Fruit fly (Drosophila melanogaster) whole organism, wandering third instar larva: Measurements from ENCODE around the gene CG6356.

Source experiments
- Abd-B ChIP-seq: fragments of >200 bp; optimal IDR thresholded peaks from 2 replicates; lab custom pipeline; 2017; ENCODE audit warnings: missing biosample characterization, missing genetic modification characterization
- CG32264 ChIP-seq: fragments of 200-800 bp; sonication (Bioruptor generic); optimal IDR thresholded peaks from 2 replicates; lab custom pipeline; 2016; ENCODE audit warnings: missing biosample characterization, missing genetic modification characterization
- CG9705 ChIP-seq: fragments of 200-800 bp; sonication (Bioruptor generic); optimal IDR thresholded peaks from 2 replicates; lab custom pipeline; 2018; ENCODE audit warnings: missing biosample characterization, mild to moderate bottlenecking, missing genetic modification characterization
- CrebA ChIP-seq: fragments of 200-800 bp; sonication (Bioruptor generic); optimal IDR thresholded peaks from 2 replicates; lab custom pipeline; 2016; ENCODE audit warnings: missing biosample characterization, mild to moderate bottlenecking, missing genetic modification characterization, borderline replicate concordance
- Dfd ChIP-seq: fragments of >200 bp; optimal IDR thresholded peaks from 2 replicates; lab custom pipeline; 2017; ENCODE audit warnings: missing biosample characterization, missing genetic modification characterization
- Dif ChIP-seq: fragments of 200-275, 200-300 bp; sonication (Bioruptor generic); optimal IDR thresholded peaks from 2 replicates; lab custom pipeline; 2018; ENCODE audit warnings: missing biosample characterization, missing genetic modification characterization; ENCODE audit not compliant: partially characterized antibody
- GATAd ChIP-seq: sonication (Bioruptor generic); optimal IDR thresholded peaks from 2 replicates; lab custom pipeline; 2016; ENCODE audit warnings: missing biosample characterization, missing genetic modification characterization
- HLH106 ChIP-seq: fragments of 200-800 bp; optimal IDR thresholded peaks from 3 replicates; lab custom pipeline; 2019; ENCODE audit warnings: missing biosample characterization, mild to moderate bottlenecking, missing genetic modification characterization, moderate library complexity
- Hnf4 ChIP-seq: fragments of 200-800 bp; sonication (Bioruptor generic); optimal IDR thresholded peaks from 2 replicates; lab custom pipeline; 2016; ENCODE audit warnings: missing biosample characterization, mild to moderate bottlenecking, missing genetic modification characterization
- Hr78 ChIP-seq: fragments of >200 bp; optimal IDR thresholded peaks from 2 replicates; lab custom pipeline; 2017; ENCODE audit warnings: missing biosample characterization, missing genetic modification characterization
- Hr83 ChIP-seq: fragments of 200-300 bp; sonication (Bioruptor generic); optimal IDR thresholded peaks from 2 replicates; lab custom pipeline; 2016; ENCODE audit warnings: missing biosample characterization, mild to moderate bottlenecking, missing genetic modification characterization, moderate library complexity; ENCODE audit not compliant: poor library complexity, severe bottlenecking
- Jra ChIP-seq: sonication (Bioruptor generic); optimal IDR thresholded peaks from 2 replicates; lab custom pipeline; 2016; ENCODE audit warnings: missing biosample characterization, missing genetic modification characterization
- Mio ChIP-seq: sonication (Bioruptor generic); optimal IDR thresholded peaks from 2 replicates; lab custom pipeline; 2016; ENCODE audit warnings: missing biosample characterization, missing genetic modification characterization
- Myc ChIP-seq: fragments of >200 bp; optimal IDR thresholded peaks from 2 replicates; lab custom pipeline; 2017
- N ChIP-seq: fragments of >200 bp; optimal IDR thresholded peaks from 2 replicates; lab custom pipeline; 2018; ENCODE audit warnings: missing biosample characterization, missing external identifiers, missing genetic modification characterization
- OdsH ChIP-seq: fragments of 200-800 bp; sonication (Bioruptor generic); optimal IDR thresholded peaks from 2 replicates; lab custom pipeline; 2016; ENCODE audit warnings: missing biosample characterization, mild to moderate bottlenecking, missing genetic modification characterization
- Rel ChIP-seq, 2 experiments: fragments of 200-800 bp; sonication (Bioruptor generic) in 1 of 2; optimal IDR thresholded peaks; 2 replicates in 1 of 2; 3 replicates in 1 of 2; lab custom pipeline; 2016 to 2019; ENCODE audit warnings: mild to moderate bottlenecking in 2 of 2, missing biosample characterization in 2 of 2, missing genetic modification characterization in 2 of 2, moderate library complexity in 1 of 2
- Sp1 ChIP-seq: fragments of 200-800 bp; sonication (Bioruptor generic); optimal IDR thresholded peaks from 3 replicates; lab custom pipeline; 2019; ENCODE audit warnings: missing biosample characterization, mild to moderate bottlenecking, missing genetic modification characterization, moderate library complexity
- Vsx2 ChIP-seq: fragments of 200-300, 225-300 bp; sonication (Bioruptor generic); optimal IDR thresholded peaks from 2 replicates; lab custom pipeline; 2018; ENCODE audit warnings: missing biosample characterization, missing genetic modification characterization; ENCODE audit not compliant: partially characterized antibody
- br ChIP-seq: fragments of 200-800 bp; sonication (Bioruptor generic); optimal IDR thresholded peaks from 2 replicates; lab custom pipeline; 2016; ENCODE audit warnings: missing biosample characterization, missing genetic modification characterization
- brk ChIP-seq: fragments of 200-800 bp; sonication (Bioruptor generic); optimal IDR thresholded peaks from 2 replicates; lab custom pipeline; 2016; ENCODE audit warnings: missing biosample characterization, mild to moderate bottlenecking, missing genetic modification characterization
- dl ChIP-seq, 2 experiments: fragments of 175-275, 200-275 bp in 1 of 2; fragments of 200-275 bp in 1 of 2; sonication (Bioruptor generic); optimal IDR thresholded peaks; lab custom pipeline; 2018; ENCODE audit warnings: mild to moderate bottlenecking in 2 of 2, missing biosample characterization in 2 of 2, missing genetic modification characterization in 2 of 2, moderate library complexity in 2 of 2; ENCODE audit not compliant: partially characterized antibody in 2 of 2, insufficient read depth in 1 of 2
- dmrt93B ChIP-seq: fragments of 200-800 bp; sonication (Bioruptor generic); optimal IDR thresholded peaks from 2 replicates; lab custom pipeline; 2018; ENCODE audit warnings: missing biosample characterization, mild to moderate bottlenecking, missing genetic modification characterization
- dsf ChIP-seq: sonication (Bioruptor generic); optimal IDR thresholded peaks from 2 replicates; lab custom pipeline; 2016; ENCODE audit warnings: missing biosample characterization, missing genetic modification characterization, borderline replicate concordance
- ey ChIP-seq: fragments of 200-800 bp; sonication (Bioruptor generic); optimal IDR thresholded peaks from 2 replicates; lab custom pipeline; 2016; ENCODE audit warnings: missing biosample characterization, missing genetic modification characterization
- foxo ChIP-seq, 2 experiments: fragments of 200-800 bp; sonication (Bioruptor generic); optimal IDR thresholded peaks; 2 replicates in 1 of 2; 3 replicates in 1 of 2; lab custom pipeline; 2016 to 2017; ENCODE audit warnings: missing biosample characterization in 2 of 2, missing genetic modification characterization in 2 of 2
- fru ChIP-seq: fragments of 200-800 bp; sonication (Bioruptor generic); optimal IDR thresholded peaks from 3 replicates; lab custom pipeline; 2016; ENCODE audit warnings: missing biosample characterization, mild to moderate bottlenecking, missing genetic modification characterization
- h ChIP-seq: fragments of 200-800 bp; sonication (Bioruptor generic); optimal IDR thresholded peaks from 3 replicates; lab custom pipeline; 2016; ENCODE audit warnings: missing biosample characterization, mild to moderate bottlenecking, missing genetic modification characterization
- jim ChIP-seq: fragments of 175-275, 200-325 bp; sonication (Bioruptor generic); optimal IDR thresholded peaks from 2 replicates; lab custom pipeline; 2016; ENCODE audit warnings: missing biosample characterization, mild to moderate bottlenecking, missing genetic modification characterization
- lola ChIP-seq: fragments of >200 bp; optimal IDR thresholded peaks from 2 replicates; lab custom pipeline; 2017; ENCODE audit warnings: missing biosample characterization, missing genetic modification characterization
- pan ChIP-seq: fragments of >200 bp; optimal IDR thresholded peaks from 2 replicates; lab custom pipeline; 2017
- psq ChIP-seq: fragments of 200-800 bp; sonication (Bioruptor generic); optimal IDR thresholded peaks from 3 replicates; lab custom pipeline; 2017; ENCODE audit warnings: missing biosample characterization, mild to moderate bottlenecking, missing genetic modification characterization, moderate library complexity
- rgr ChIP-seq: fragments of 200-800 bp; sonication (Bioruptor generic); optimal IDR thresholded peaks from 3 replicates; lab custom pipeline; 2016; ENCODE audit warnings: missing biosample characterization, mild to moderate bottlenecking, missing genetic modification characterization
- sage ChIP-seq: fragments of 200-800 bp; sonication (Bioruptor generic); optimal IDR thresholded peaks from 2 replicates; lab custom pipeline; 2016; ENCODE audit warnings: missing biosample characterization, mild to moderate bottlenecking, missing genetic modification characterization
- sv ChIP-seq: fragments of 200-800 bp; sonication (Bioruptor generic); optimal IDR thresholded peaks from 3 replicates; lab custom pipeline; 2016; ENCODE audit warnings: missing biosample characterization, missing genetic modification characterization
- tai ChIP-seq: sonication (Bioruptor generic); optimal IDR thresholded peaks from 2 replicates; lab custom pipeline; 2016; ENCODE audit warnings: missing biosample characterization, missing genetic modification characterization
- usp ChIP-seq: fragments of >200 bp; optimal IDR thresholded peaks from 2 replicates; lab custom pipeline; 2017; ENCODE audit warnings: missing biosample characterization, missing genetic modification characterization
- woc ChIP-seq: sonication (Bioruptor generic); optimal IDR thresholded peaks from 2 replicates; lab custom pipeline; 2016; ENCODE audit warnings: missing biosample characterization, mild to moderate bottlenecking, missing genetic modification characterization

CG6356 gene

dm6 chr3R:24295556-24296465, 12.1 kb downstream of the CG6356 start:
- TF ChIP-seq CG9705 (peak; percentile 97), Sp1 (GFP tag; lab: Kevin White, UChicago) (peak; percentile 98), CrebA (GFP tag; lab: Kevin White, UChicago) (peak; percentile 97), jim (GFP tag; lab: Kevin White, UChicago) (peak; percentile 78), psq (GFP tag; lab: Kevin White, UChicago) (peak; percentile 98), Hr78 (GFP tag; lab: Kevin White, UChicago) (no peak), Rel (GFP tag; optimal IDR thresholded peaks at IDR 0.05; lab: Kevin White, UChicago) (peak; percentile 97), Rel (tag; optimal IDR thresholded peaks at IDR 0.05; lab: Kevin White, UChicago) (peak; percentile 92), rgr (GFP tag; lab: Kevin White, UChicago) (peak; percentile 99), CG32264 (peak; percentile 98), Dfd (GFP tag; lab: Kevin White, UChicago) (no peak), sage (GFP tag; lab: Kevin White, UChicago) (peak; percentile 98), dl (GFP tag; optimal IDR thresholded peaks at IDR 0.05; lab: Kevin White, UChicago; ENCODE audit: insufficient read depth in 1 of 2, partially characterized antibody in 2 of 2) (peak; percentile 57 to 83), Myc (lab: Kevin White, UChicago) (no peak), N (GFP tag; lab: Kevin White, UChicago) (no peak), ey (peak; percentile 99), usp (GFP tag; lab: Kevin White, UChicago) (no peak), lola (GFP tag; lab: Kevin White, UChicago) (no peak), dmrt93B (GFP tag; lab: Kevin White, UChicago) (peak; percentile 97), GATAd (GFP tag; lab: Kevin White, UChicago) (peak; percentile 87), fru (GFP tag; lab: Kevin White, UChicago) (peak; percentile 99), Hr83 (GFP tag; lab: Kevin White, UChicago) (peak; percentile 98), tai (GFP tag; lab: Kevin White, UChicago) (peak; percentile 98), dsf (GFP tag; lab: Kevin White, UChicago) (peak; percentile 93), HLH106 (peak; percentile 99), Mio (GFP tag; lab: Kevin White, UChicago) (peak; percentile 90), brk (GFP tag; lab: Kevin White, UChicago) (peak; percentile 96), Abd-B (GFP tag; lab: Kevin White, UChicago) (no peak), OdsH (GFP tag; lab: Kevin White, UChicago) (peak; percentile 99), br (GFP tag; lab: Kevin White, UChicago) (peak; percentile 99), foxo (GFP tag; optimal IDR thresholded peaks at IDR 0.05; lab: Kevin White, UChicago) (peak; percentile 93 to 100), Jra (GFP tag; lab: Kevin White, UChicago) (peak; percentile 97), sv (GFP tag; lab: Kevin White, UChicago) (peak; percentile 76), woc (GFP tag; lab: Kevin White, UChicago) (peak; percentile 99), Dif (GFP tag; lab: Kevin White, UChicago) (peak; percentile 80), h (GFP tag; lab: Kevin White, UChicago) (peak; percentile 100), Hnf4 (GFP tag; lab: Kevin White, UChicago) (peak; percentile 99), pan (no peak), Vsx2 (GFP tag; lab: Kevin White, UChicago) (peak; percentile 0)
- TF ChIP-seq, all 38 proteins: peak for 30

- TF ChIP-seq Rel (GFP tag; optimal IDR thresholded peaks at IDR 0.05; lab: Kevin White, UChicago): no peak
- peak; percentile 70 for TF ChIP-seq Rel (tag; optimal IDR thresholded peaks at IDR 0.05; lab: Kevin White, UChicago)
- TF ChIP-seq OdsH (GFP tag; lab: Kevin White, UChicago): no peak
- TF ChIP-seq pan: no peak
These were observed 13.2 kb downstream of the CG6356 start for dm6 chr3R:24296913-24297312.
